Worm (Caenorhabditis elegans) whole organism, young adult: ENCODE data around the gene col-20.

Experiments used
- B0035.1 ChIP-seq: sonication (generic microtip); optimal IDR thresholded peaks from 2 replicates; lab custom pipeline; 2016; ENCODE audit warnings: missing genetic modification characterization, mild to moderate bottlenecking, missing compliant biosample characterization, missing genotype, missing genetic modification reagents
- F22D6.2 ChIP-seq: sonication (generic microtip); optimal IDR thresholded peaks from 2 replicates; lab custom pipeline; 2016; ENCODE audit warnings: mild to moderate bottlenecking, missing genetic modification characterization, missing compliant biosample characterization
- F23B12.7 ChIP-seq: sonication (generic microtip); optimal IDR thresholded peaks from 2 replicates; lab custom pipeline; 2017; ENCODE audit warnings: missing genetic modification characterization, mild to moderate bottlenecking, missing compliant biosample characterization, antibody characterized with exemption, moderate library complexity; ENCODE audit not compliant: insufficient read depth
- F55B11.4 ChIP-seq: sonication (generic microtip); optimal IDR thresholded peaks from 2 replicates; lab custom pipeline; 2016; ENCODE audit warnings: missing compliant biosample characterization, missing genetic modification characterization, borderline replicate concordance; ENCODE audit not compliant: insufficient read depth
- K11D2.4 ChIP-seq: fragments of 200-800 bp; sonication (Bioruptor generic); IDR thresholded peaks from 2 replicates; pipeline ENCODE4 v1.3.6; 2022; ENCODE audit warnings: missing genetic modification reagents, missing genetic modification characterization, missing compliant biosample characterization
- T07F8.4 ChIP-seq: sonication (generic microtip); optimal IDR thresholded peaks from 2 replicates; lab custom pipeline; 2016; ENCODE audit warnings: mild to moderate bottlenecking, missing genetic modification characterization, moderate library complexity, missing compliant biosample characterization
- Y53F4B.3 ChIP-seq: fragments of 200-800 bp; sonication (Bioruptor generic); IDR thresholded peaks from 2 replicates; pipeline ENCODE4 v1.3.6; 2022; ENCODE audit warnings: missing genetic modification reagents, missing genetic modification characterization, missing compliant biosample characterization
- Y67H2A.10 ChIP-seq: fragments of 200-800 bp; sonication (Bioruptor generic); conservative IDR thresholded peaks from 2 replicates; pipeline ENCODE4 v1.3.6; 2022; ENCODE audit warnings: missing genetic modification reagents, missing genetic modification characterization, missing compliant biosample characterization
- ZK185.1 ChIP-seq: sonication (generic microtip); optimal IDR thresholded peaks from 2 replicates; lab custom pipeline; 2016; ENCODE audit warnings: mild to moderate bottlenecking, missing genetic modification characterization, missing compliant biosample characterization; ENCODE audit not compliant: poor library complexity, severe bottlenecking
- aptf-2 ChIP-seq: fragments of 200-800 bp; sonication (Bioruptor generic); conservative IDR thresholded peaks from 2 replicates; pipeline ENCODE4 v1.3.6; 2022; ENCODE audit warnings: missing genetic modification reagents, missing genetic modification characterization, missing compliant biosample characterization
- attf-5 ChIP-seq: fragments of 200-800 bp; sonication (Bioruptor generic); optimal IDR thresholded peaks from 2 replicates; lab custom pipeline; 2018; ENCODE audit warnings: mild to moderate bottlenecking, missing genetic modification characterization, missing compliant biosample characterization
- cebp-1 ChIP-seq, 2 experiments: fragments of 200-800 bp in 1 of 2; sonication (Bioruptor generic) in 1 of 2; sonication (generic microtip) in 1 of 2; IDR thresholded peaks in 1 of 2; optimal IDR thresholded peaks in 1 of 2; 2 replicates each; pipeline versions ENCODE4 v1.3.6 to Lab custom; 2017 to 2022; ENCODE audit warnings: missing compliant biosample characterization in 2 of 2, missing genetic modification characterization in 2 of 2, mild to moderate bottlenecking in 1 of 2, missing genetic modification reagents in 1 of 2, moderate library complexity in 1 of 2
- ceh-27 ChIP-seq: fragments of 200-800 bp; sonication (Bioruptor generic); optimal IDR thresholded peaks from 2 replicates; lab custom pipeline; 2018; ENCODE audit warnings: mild to moderate bottlenecking, missing genetic modification characterization, moderate library complexity, missing compliant biosample characterization
- ceh-40 ChIP-seq: fragments of 200-800 bp; sonication (Bioruptor generic); IDR thresholded peaks from 2 replicates; pipeline ENCODE4 v1.3.6; 2022; ENCODE audit warnings: missing genetic modification characterization, missing compliant biosample characterization
- ceh-58 ChIP-seq: fragments of 200-800 bp; sonication (Bioruptor generic); IDR thresholded peaks from 2 replicates; pipeline ENCODE4 v1.3.6; 2022; ENCODE audit warnings: missing genetic modification characterization, missing compliant biosample characterization
- ceh-79 ChIP-seq: sonication (generic microtip); optimal IDR thresholded peaks from 2 replicates; lab custom pipeline; 2017; ENCODE audit warnings: mild to moderate bottlenecking, missing genetic modification characterization, missing compliant biosample characterization
- dpl-1 ChIP-seq: fragments of 150-350 bp; optimal IDR thresholded peaks from 2 replicates; lab custom pipeline; 2014; ENCODE audit warnings: missing biosample characterization, missing genetic modification reagents, missing genetic modification characterization
- egl-18 ChIP-seq: fragments of 200-800 bp; sonication (Bioruptor generic); IDR thresholded peaks from 2 replicates; pipeline ENCODE4 v1.3.6; 2022; ENCODE audit warnings: missing genetic modification reagents, missing genetic modification characterization, missing compliant biosample characterization
- hlh-12 ChIP-seq: sonication (generic microtip); optimal IDR thresholded peaks from 2 replicates; lab custom pipeline; 2016; ENCODE audit warnings: missing genetic modification characterization, missing compliant biosample characterization
- hlh-26 ChIP-seq: fragments of 200-800 bp; sonication (Bioruptor generic); conservative IDR thresholded peaks from 2 replicates; pipeline ENCODE4 v1.3.6; 2022; ENCODE audit warnings: missing genetic modification reagents, missing genetic modification characterization, missing compliant biosample characterization
- lag-1 ChIP-seq: fragments of 200-800 bp; sonication (Bioruptor generic); IDR thresholded peaks from 2 replicates; pipeline ENCODE4 v1.3.6; 2022; ENCODE audit warnings: missing genetic modification reagents, missing genetic modification characterization, missing compliant biosample characterization
- let-526 ChIP-seq: fragments of 200-800 bp; sonication (Bioruptor generic); IDR thresholded peaks from 2 replicates; pipeline ENCODE4 v1.3.6; 2022; ENCODE audit warnings: missing genetic modification reagents, missing genetic modification characterization, missing compliant biosample characterization
- lin-26 ChIP-seq: fragments of 200-800 bp; sonication (Bioruptor generic); IDR thresholded peaks from 2 replicates; pipeline ENCODE4 v1.3.6; 2022; ENCODE audit warnings: missing genetic modification reagents, missing genetic modification characterization, missing compliant biosample characterization
- lin-35 ChIP-seq, 3 experiments: fragments of 150-350 bp in 2 of 3; sonication (generic microtip) in 1 of 3; optimal IDR thresholded peaks; 2 replicates each; lab custom pipeline; 2014 to 2018; ENCODE audit warnings: missing biosample characterization in 3 of 3, missing genetic modification characterization in 3 of 3, missing genetic modification reagents in 3 of 3
- lin-40 ChIP-seq: sonication (generic microtip); optimal IDR thresholded peaks from 2 replicates; lab custom pipeline; 2016; ENCODE audit warnings: missing genetic modification characterization, mild to moderate bottlenecking, missing compliant biosample characterization, missing genotype, missing genetic modification reagents
- lsl-1 ChIP-seq: fragments of 200-800 bp; sonication (Bioruptor generic); optimal IDR thresholded peaks from 2 replicates; lab custom pipeline; 2018; ENCODE audit warnings: mild to moderate bottlenecking, missing genetic modification characterization, moderate library complexity, missing compliant biosample characterization
- lsy-27 ChIP-seq: sonication (generic microtip); optimal IDR thresholded peaks from 2 replicates; lab custom pipeline; 2017; ENCODE audit warnings: missing genetic modification characterization, mild to moderate bottlenecking, missing compliant biosample characterization, antibody characterized with exemption, missing genotype, borderline replicate concordance; ENCODE audit not compliant: insufficient read depth
- madf-6 ChIP-seq: fragments of 200-800 bp; sonication (Bioruptor generic); IDR thresholded peaks from 2 replicates; pipeline ENCODE4 v1.3.6; 2022; ENCODE audit warnings: missing genetic modification reagents, missing genetic modification characterization, missing compliant biosample characterization
- madf-8 ChIP-seq: fragments of 200-800 bp; sonication (Bioruptor generic); conservative IDR thresholded peaks from 2 replicates; pipeline ENCODE4 v1.3.6; 2022; ENCODE audit warnings: missing genetic modification reagents, missing genetic modification characterization, missing compliant biosample characterization
- mcd-1 ChIP-seq: fragments of 200-800 bp; sonication (Bioruptor generic); IDR thresholded peaks from 2 replicates; pipeline ENCODE4 v1.3.6; 2022; ENCODE audit warnings: missing genetic modification reagents, missing genetic modification characterization, missing compliant biosample characterization
- nfyb-1 ChIP-seq: fragments of 200-800 bp; sonication (Bioruptor generic); IDR thresholded peaks from 2 replicates; pipeline ENCODE4 v1.3.6; 2022; ENCODE audit warnings: missing genetic modification reagents, missing genetic modification characterization, missing compliant biosample characterization
- nhr-120 ChIP-seq: fragments of 200-800 bp; sonication (Bioruptor generic); IDR thresholded peaks from 2 replicates; pipeline ENCODE4 v1.3.6; 2022; ENCODE audit warnings: missing genetic modification characterization, missing compliant biosample characterization
- nhr-80 ChIP-seq: sonication (generic microtip); optimal IDR thresholded peaks from 2 replicates; lab custom pipeline; 2016; ENCODE audit warnings: missing genetic modification characterization, missing compliant biosample characterization
- rec-8 ChIP-seq, 2 experiments: sonication (generic microtip); optimal IDR thresholded peaks; 2 replicates each; lab custom pipeline; 2016; ENCODE audit warnings: mild to moderate bottlenecking in 2 of 2, missing genetic modification characterization in 2 of 2, missing genetic modification reagents in 2 of 2, missing genotype in 2 of 2, missing biosample characterization in 1 of 2, missing compliant biosample characterization in 1 of 2, moderate library complexity in 1 of 2
- rpc-1 ChIP-seq, 2 experiments: fragments of 150-350 bp in 1 of 2; sonication (generic microtip) in 1 of 2; optimal IDR thresholded peaks; 2 replicates each; lab custom pipeline; 2014 to 2018; ENCODE audit warnings: missing biosample characterization in 1 of 2, missing genetic modification characterization in 1 of 2, missing genetic modification reagents in 1 of 2, missing genotype in 1 of 2
- sdz-38 ChIP-seq: sonication (generic microtip); optimal IDR thresholded peaks from 2 replicates; lab custom pipeline; 2016; ENCODE audit warnings: missing genotype, missing genetic modification characterization, missing compliant biosample characterization
- snpc-1.3 ChIP-seq: sonication (generic microtip); optimal IDR thresholded peaks from 2 replicates; lab custom pipeline; 2017; ENCODE audit warnings: missing genetic modification characterization, mild to moderate bottlenecking, missing compliant biosample characterization, antibody characterized with exemption, moderate library complexity, missing genotype, missing genetic modification reagents; ENCODE audit not compliant: insufficient read depth
- somi-1 ChIP-seq: fragments of 200-800 bp; sonication (Bioruptor generic); optimal IDR thresholded peaks from 2 replicates; lab custom pipeline; 2018; ENCODE audit warnings: mild to moderate bottlenecking, missing genetic modification characterization, missing compliant biosample characterization
- sptf-2 ChIP-seq: fragments of 200-800 bp; sonication (Bioruptor generic); optimal IDR thresholded peaks from 2 replicates; lab custom pipeline; 2018; ENCODE audit warnings: mild to moderate bottlenecking, missing genetic modification characterization, missing compliant biosample characterization
- tbx-9 ChIP-seq: sonication (generic microtip); optimal IDR thresholded peaks from 2 replicates; lab custom pipeline; 2016; ENCODE audit warnings: borderline replicate concordance, missing genetic modification characterization, inconsistent platforms, missing compliant biosample characterization
- unc-62 ChIP-seq: fragments of 150-350 bp; optimal IDR thresholded peaks from 2 replicates; lab custom pipeline; 2014; ENCODE audit warnings: missing biosample characterization, missing genetic modification reagents, missing genetic modification characterization
- zim-3 ChIP-seq: sonication (generic microtip); optimal IDR thresholded peaks from 2 replicates; lab custom pipeline; 2017; ENCODE audit warnings: mild to moderate bottlenecking, missing genetic modification characterization, moderate library complexity, missing compliant biosample characterization
- ztf-22 ChIP-seq: fragments of 200-800 bp; sonication (Bioruptor generic); optimal IDR thresholded peaks from 2 replicates; lab custom pipeline; 2018; ENCODE audit warnings: mild to moderate bottlenecking, missing genetic modification characterization, moderate library complexity, missing compliant biosample characterization
- ztf-25 ChIP-seq: fragments of 200-800 bp; sonication (Bioruptor generic); IDR thresholded peaks from 2 replicates; pipeline ENCODE4 v1.3.6; 2022; ENCODE audit warnings: missing genetic modification reagents, missing genetic modification characterization, missing compliant biosample characterization
- ztf-3 ChIP-seq: fragments of 200-800 bp; sonication (Bioruptor generic); optimal IDR thresholded peaks from 2 replicates; lab custom pipeline; 2018; ENCODE audit warnings: mild to moderate bottlenecking, missing genetic modification characterization, missing compliant biosample characterization

col-20 gene

DNA sequence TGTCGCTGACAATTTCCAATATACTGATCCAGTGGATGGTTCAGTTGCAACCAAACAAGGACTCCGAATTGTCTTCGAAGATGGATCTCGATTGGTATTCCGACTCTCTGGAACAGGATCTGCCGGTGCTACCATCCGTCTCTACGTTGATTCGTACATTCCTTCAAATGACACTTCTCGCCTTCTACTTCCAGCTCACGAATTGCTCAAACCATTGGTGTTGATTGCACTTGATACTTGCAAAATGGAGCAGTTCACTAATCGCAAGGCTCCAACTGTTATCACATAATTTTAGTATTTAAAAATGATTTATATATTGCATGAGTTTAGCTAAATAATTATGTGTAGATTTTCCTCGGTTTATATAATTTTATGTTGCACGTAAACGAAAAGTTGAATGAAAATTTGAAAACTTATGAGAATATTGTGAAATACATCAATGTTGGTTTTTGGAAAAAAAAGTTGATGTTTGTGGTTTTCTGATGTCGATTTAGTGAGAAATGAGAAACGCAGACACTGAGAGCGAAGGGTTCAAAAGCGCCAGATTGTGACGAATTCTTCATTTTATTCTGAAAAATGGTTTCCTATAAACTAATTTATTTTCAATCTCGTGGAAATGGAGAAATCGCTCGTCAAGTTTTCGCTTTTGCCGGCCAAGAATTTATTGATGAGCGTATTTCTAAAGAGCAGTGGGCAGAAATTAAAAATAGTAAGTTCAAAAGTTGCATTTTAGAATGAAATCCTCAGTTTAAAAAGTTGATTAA is 20.6 kb upstream of the col-20 start, which contains the start of gene gst-9 (continued):
- TF ChIP-seq lsy-27 (tag; lab: Kevin White, UChicago): no peak
- no peak for TF ChIP-seq dpl-1 (GFP tag; lab: Kevin White, UChicago)
- no peak for TF ChIP-seq B0035.1 (tag; lab: Kevin White, UChicago)
- TF ChIP-seq madf-8 (GFP tag; lab: Robert Waterston, UW): no peak
- peak; percentile 30; the same call in 1 of the 2 replicates for TF ChIP-seq mcd-1 (GFP tag; lab: Robert Waterston, UW)
- peak; percentile 55; the same call in 1 of the 2 replicates for TF ChIP-seq madf-6
- no peak for TF ChIP-seq F55B11.4 (tag; lab: Kevin White, UChicago)
- peak; percentile 0 for TF ChIP-seq ZK185.1 (tag; lab: Kevin White, UChicago)
- TF ChIP-seq snpc-1.3 (tag; lab: Kevin White, UChicago): no peak
- TF ChIP-seq cebp-1 (GFP tag; IDR thresholded peaks at IDR 0.05; lab: Robert Waterston, UW): peak; percentile 68
- peak; percentile 82 for TF ChIP-seq cebp-1 (tag; optimal IDR thresholded peaks at IDR 0.05; lab: Kevin White, UChicago)
- no peak for TF ChIP-seq lag-1 (GFP tag; lab: Robert Waterston, UW)
- TF ChIP-seq hlh-26: no peak
- no peak for TF ChIP-seq somi-1 (GFP tag; lab: Kevin White, UChicago)
- no peak for TF ChIP-seq hlh-12 (tag; lab: Kevin White, UChicago)
- no peak for TF ChIP-seq sptf-2 (GFP tag; lab: Kevin White, UChicago)
- TF ChIP-seq sdz-38 (tag; lab: Kevin White, UChicago): no peak
- no peak for TF ChIP-seq T07F8.4 (tag; lab: Kevin White, UChicago)
- TF ChIP-seq rec-8 (tag; optimal IDR thresholded peaks at IDR 0.05; lab: Kevin White, UChicago): no peak
- no peak for TF ChIP-seq nhr-120 (GFP tag; lab: Robert Waterston, UW)
- TF ChIP-seq ceh-40: 0 out of 2 replicates have a peak, but pooled peaks have one; percentile 13
- no peak for TF ChIP-seq ztf-3 (GFP tag; lab: Kevin White, UChicago)
- TF ChIP-seq rpc-1 (optimal IDR thresholded peaks at IDR 0.05; lab: Kevin White, UChicago): no peak
- no peak for TF ChIP-seq rpc-1 (tag; optimal IDR thresholded peaks at IDR 0.05; lab: Kevin White, UChicago)
- TF ChIP-seq F23B12.7 (tag; lab: Kevin White, UChicago): no peak
- peak; percentile 60 for TF ChIP-seq attf-5 (GFP tag; lab: Kevin White, UChicago)
- TF ChIP-seq zim-3 (tag; lab: Kevin White, UChicago): peak; percentile 11
- TF ChIP-seq Y67H2A.10: no peak
- TF ChIP-seq lin-40: peak; percentile 44
- TF ChIP-seq lin-26 (GFP tag; lab: Robert Waterston, UW): 0 out of 2 replicates have a peak, but pooled peaks have one; percentile 50
- TF ChIP-seq ceh-79 (tag; lab: Kevin White, UChicago): peak; percentile 55
- no peak for TF ChIP-seq aptf-2
- TF ChIP-seq lin-35 (GFP tag; optimal IDR thresholded peaks at IDR 0.05; lab: Kevin White, UChicago): peak in 1 of 3 experiments; percentile 49
- TF ChIP-seq egl-18: no peak
- no peak for TF ChIP-seq ztf-25 (GFP tag; lab: Robert Waterston, UW)
- no peak for TF ChIP-seq tbx-9 (tag; lab: Kevin White, UChicago)
- no peak for TF ChIP-seq ceh-27 (GFP tag; lab: Kevin White, UChicago)
- TF ChIP-seq K11D2.4: peak; percentile 68; the same call in 1 of the 2 replicates
- TF ChIP-seq ceh-58 (GFP tag; lab: Robert Waterston, UW): no peak
- TF ChIP-seq nfyb-1 (GFP tag; lab: Robert Waterston, UW): no peak
- TF ChIP-seq unc-62 (GFP tag; lab: Kevin White, UChicago): no peak
- TF ChIP-seq F22D6.2 (tag; lab: Kevin White, UChicago): no peak
- no peak for TF ChIP-seq let-526 (GFP tag; lab: Robert Waterston, UW)
- no peak for TF ChIP-seq Y53F4B.3 (GFP tag; lab: Robert Waterston, UW)
- peak; percentile 40 for TF ChIP-seq nhr-80 (tag; lab: Kevin White, UChicago)
- peak; percentile 62 for TF ChIP-seq ztf-22 (GFP tag; lab: Kevin White, UChicago)
- TF ChIP-seq lsl-1 (GFP tag; lab: Kevin White, UChicago): peak; percentile 5
